Fruit fly (Drosophila melanogaster): Measurements from ENCODE around the gene CG32982.
A peak's percentile ranks its signal among the peaks of the same experiment; 100 is the strongest.

CG32982 gene

DNA sequence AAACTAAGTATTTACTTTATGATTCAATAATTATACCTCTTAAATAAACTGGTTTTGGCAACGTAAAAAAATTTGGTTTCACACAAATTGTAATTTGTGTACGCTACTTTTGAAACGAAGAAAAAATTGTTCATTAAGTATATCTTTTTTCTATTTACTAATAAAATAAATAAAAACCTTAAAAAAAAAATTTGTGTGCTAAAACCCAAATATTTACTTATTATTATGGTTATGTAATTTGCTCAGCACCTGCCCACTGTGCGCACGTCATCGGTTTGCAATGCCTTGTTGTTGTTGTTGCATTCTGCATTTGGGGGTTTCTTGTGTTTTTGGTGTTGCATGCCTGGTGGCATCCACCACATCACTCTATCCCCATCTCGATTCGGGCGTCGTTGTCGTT lies 81.6 kb downstream of the CG32982 start (continued):
- TF ChIP-seq toy (GFP tag; IDR thresholded peaks at IDR 0.05) (no peak), CG15479 (GFP tag; optimal IDR thresholded peaks at IDR 0.05) (no peak), zf30C (GFP tag; optimal IDR thresholded peaks at IDR 0.05) (no peak), CG14667 (GFP tag; IDR thresholded peaks at IDR 0.05) (peak; percentile 15; the same call in 1 of the 2 replicates), CG11560 (tag; IDR thresholded peaks at IDR 0.05) (no peak), CG7839 (tag; optimal IDR thresholded peaks at IDR 0.05) (peak; percentile 66), Chrac-16 (GFP tag; optimal IDR thresholded peaks at IDR 0.05) (peak; percentile 2), dmrt11E (tag; optimal IDR thresholded peaks at IDR 0.05) (peak; percentile 6), CG7963 (GFP tag; IDR thresholded peaks at IDR 0.05; ENCODE audit: partially characterized antibody) (no peak), Dip3 (GFP tag; optimal IDR thresholded peaks at IDR 0.05) (no peak), CG17568 (GFP tag; optimal IDR thresholded peaks at IDR 0.05) (no peak), schlank (tag; optimal IDR thresholded peaks at IDR 0.05) (no peak), knrl (GFP tag; IDR thresholded peaks at IDR 0.05; ENCODE audit: partially characterized antibody) (no peak), Spps (tag; optimal IDR thresholded peaks at IDR 0.05) (peak; percentile 32), MBD-R2 (GFP tag; IDR thresholded peaks at IDR 0.05) (no peak), Eip74EF (GFP tag; optimal IDR thresholded peaks at IDR 0.05) (peak in 1 of 2 experiments; percentile 37), CG18764 (GFP tag; optimal IDR thresholded peaks at IDR 0.05) (peak; percentile 8), CG14860 (GFP tag; IDR thresholded peaks at IDR 0.05; ENCODE audit: partially characterized antibody) (no peak), emc (GFP tag; optimal IDR thresholded peaks at IDR 0.05) (no peak), Hmx (GFP tag; optimal IDR thresholded peaks at IDR 0.05) (no peak), Gug (GFP tag; IDR thresholded peaks at IDR 0.05) (peak; percentile 17; the same call in 1 of the 4 replicates), kay (GFP tag; optimal IDR thresholded peaks at IDR 0.05) (no peak), CG2120 (GFP tag; optimal IDR thresholded peaks at IDR 0.05) (no peak), Sox100B (GFP tag; optimal IDR thresholded peaks at IDR 0.05) (peak; percentile 71), CG43689 (GFP tag; IDR thresholded peaks at IDR 0.05) (no peak), zfh1 (GFP tag; IDR thresholded peaks at IDR 0.05) (0 out of 3 replicates have a peak, but pooled peaks have one; percentile 26), cad (GFP tag; optimal IDR thresholded peaks at IDR 0.05) (no peak), row (GFP tag; IDR thresholded peaks at IDR 0.05) (peak; percentile 30; the same call in 2 of the 3 replicates), CkIIα-i1 (GFP tag; IDR thresholded peaks at IDR 0.05) (no peak), oc (tag; optimal IDR thresholded peaks at IDR 0.05) (peak; percentile 3), Med (GFP tag) (peak; percentile 12), bigmax (GFP tag; optimal IDR thresholded peaks at IDR 0.05) (no peak), fu2 (GFP tag; optimal IDR thresholded peaks at IDR 0.05) (no peak), CrebB (tag; optimal IDR thresholded peaks at IDR 0.05) (no peak), Camta (GFP tag; optimal IDR thresholded peaks at IDR 0.05) (no peak), nom (GFP tag; optimal IDR thresholded peaks at IDR 0.05) (no peak), ci (GFP tag; IDR thresholded peaks at IDR 0.05) (peak; percentile 35; the same call in 1 of the 3 replicates), Sry-β (GFP tag; optimal IDR thresholded peaks at IDR 0.05) (no peak), CG12104 (GFP tag; optimal IDR thresholded peaks at IDR 0.05) (no peak), sd (tag; optimal IDR thresholded peaks at IDR 0.05) (peak; percentile 28), cg (GFP tag; optimal IDR thresholded peaks at IDR 0.05) (no peak), slbo (GFP tag; IDR thresholded peaks at IDR 0.05) (peak; percentile 9; the same call in 1 of the 2 replicates), gcm2 (GFP tag; optimal IDR thresholded peaks at IDR 0.05) (no peak), Optix (GFP tag; IDR thresholded peaks at IDR 0.05) (no peak), CG18011 (GFP tag; optimal IDR thresholded peaks at IDR 0.05) (no peak), CG17361 (GFP tag; IDR thresholded peaks at IDR 0.05) (peak; percentile 43; the same call in 1 of the 3 replicates), Hr39 (optimal IDR thresholded peaks at IDR 0.05) (no peak), HLHmδ (GFP tag; optimal IDR thresholded peaks at IDR 0.05) (no peak), CG10366 (GFP tag; IDR thresholded peaks at IDR 0.05) (peak; percentile 35; the same call in 1 of the 2 replicates), CG30403 (GFP tag; optimal IDR thresholded peaks at IDR 0.05) (peak; percentile 40), Bgb (GFP tag; IDR thresholded peaks at IDR 0.05; ENCODE audit: partially characterized antibody) (no peak)

Data from whole organism, embryonic.